Worm (Caenorhabditis elegans) whole organism, late embryonic: ENCODE measurements around the gene R12C12.6.

Experiments used
- C38D4.7 ChIP-seq: fragments of 200-800 bp; sonication (Bioruptor generic); optimal IDR thresholded peaks from 2 replicates; lab custom pipeline; 2018; ENCODE audit warnings: mild to moderate bottlenecking, missing genetic modification characterization, moderate library complexity, missing compliant biosample characterization
- F13H6.1 ChIP-seq: sonication (generic microtip); optimal IDR thresholded peaks from 2 replicates; lab custom pipeline; 2016; ENCODE audit warnings: missing genetic modification characterization, missing compliant biosample characterization
- K02D7.2 ChIP-seq: sonication (generic microtip); optimal IDR thresholded peaks from 2 replicates; lab custom pipeline; 2017; ENCODE audit warnings: mild to moderate bottlenecking, missing genetic modification characterization, missing compliant biosample characterization
- K09A11.1 ChIP-seq: sonication (generic microtip); optimal IDR thresholded peaks from 2 replicates; lab custom pipeline; 2017; ENCODE audit warnings: antibody characterized with exemption, mild to moderate bottlenecking, missing genetic modification characterization, missing compliant biosample characterization; ENCODE audit not compliant: insufficient read depth
- ama-1 ChIP-seq: fragments of 150-350 bp; optimal IDR thresholded peaks from 2 replicates; lab custom pipeline; 2014
- ceh-18 ChIP-seq: sonication (generic microtip); optimal IDR thresholded peaks from 2 replicates; lab custom pipeline; 2016; ENCODE audit warnings: missing genetic modification characterization, missing compliant biosample characterization
- ceh-19 ChIP-seq: fragments of 200-800 bp; sonication (Bioruptor generic); optimal IDR thresholded peaks from 2 replicates; lab custom pipeline; 2018; ENCODE audit warnings: mild to moderate bottlenecking, missing genetic modification characterization, missing compliant biosample characterization
- ceh-2 ChIP-seq: sonication (generic microtip); optimal IDR thresholded peaks from 2 replicates; lab custom pipeline; 2016; ENCODE audit warnings: missing genotype, missing genetic modification characterization, missing compliant biosample characterization
- ceh-22 ChIP-seq: sonication (generic microtip); optimal IDR thresholded peaks from 2 replicates; lab custom pipeline; 2017; ENCODE audit warnings: missing biosample characterization, missing genetic modification characterization
- ceh-30 ChIP-seq: fragments of 150-350 bp; optimal IDR thresholded peaks from 2 replicates; lab custom pipeline; 2014; ENCODE audit warnings: missing biosample characterization, missing genetic modification characterization
- ceh-31 ChIP-seq: sonication (generic microtip); optimal IDR thresholded peaks from 2 replicates; lab custom pipeline; 2016; ENCODE audit warnings: missing genetic modification characterization, missing compliant biosample characterization
- ceh-45 ChIP-seq: fragments of 200-800 bp; sonication (Bioruptor generic); IDR thresholded peaks from 2 replicates; pipeline ENCODE4 v1.3.6; 2022; ENCODE audit warnings: missing genetic modification reagents, missing genetic modification characterization, missing compliant biosample characterization
- ceh-9 ChIP-seq: sonication (generic microtip); optimal IDR thresholded peaks from 2 replicates; lab custom pipeline; 2016; ENCODE audit warnings: mild to moderate bottlenecking, missing genetic modification characterization, inconsistent platforms, missing compliant biosample characterization
- dmd-4 ChIP-seq: sonication (generic microtip); optimal IDR thresholded peaks from 2 replicates; lab custom pipeline; 2016; ENCODE audit warnings: borderline replicate concordance, missing genetic modification characterization, missing compliant biosample characterization
- dve-1 ChIP-seq: sonication (generic microtip); optimal IDR thresholded peaks from 2 replicates; lab custom pipeline; 2017; ENCODE audit warnings: antibody characterized with exemption, mild to moderate bottlenecking, missing genetic modification characterization, missing compliant biosample characterization
- elt-2 ChIP-seq: sonication (generic microtip); optimal IDR thresholded peaks from 2 replicates; lab custom pipeline; 2016; ENCODE audit warnings: missing genetic modification reagents, missing genetic modification characterization, missing compliant biosample characterization
- fax-1 ChIP-seq: sonication (generic microtip); optimal IDR thresholded peaks from 2 replicates; lab custom pipeline; 2016; ENCODE audit warnings: missing genotype, missing genetic modification characterization, missing compliant biosample characterization
- fkh-6 ChIP-seq: sonication (generic microtip); optimal IDR thresholded peaks from 2 replicates; lab custom pipeline; 2016; ENCODE audit warnings: missing genetic modification characterization, missing compliant biosample characterization
- gmeb-2 ChIP-seq: sonication (generic microtip); optimal IDR thresholded peaks from 2 replicates; lab custom pipeline; 2016; ENCODE audit warnings: missing genetic modification characterization, inconsistent platforms, missing compliant biosample characterization
- hlh-15 ChIP-seq: sonication (generic microtip); optimal IDR thresholded peaks from 2 replicates; lab custom pipeline; 2016; ENCODE audit warnings: missing genetic modification characterization, missing compliant biosample characterization
- hlh-30 ChIP-seq: sonication (generic microtip); optimal IDR thresholded peaks from 2 replicates; lab custom pipeline; 2017; ENCODE audit warnings: antibody characterized with exemption, missing genetic modification characterization, missing compliant biosample characterization; ENCODE audit not compliant: insufficient read depth
- lin-11 ChIP-seq: fragments of 200-800 bp; sonication (Bioruptor generic); optimal IDR thresholded peaks from 2 replicates; lab custom pipeline; 2018; ENCODE audit warnings: mild to moderate bottlenecking, missing genetic modification characterization, missing compliant biosample characterization
- madf-2 ChIP-seq: sonication (generic microtip); optimal IDR thresholded peaks from 2 replicates; lab custom pipeline; 2017; ENCODE audit warnings: missing genetic modification characterization, missing compliant biosample characterization
- nfya-1 ChIP-seq: sonication (generic microtip); optimal IDR thresholded peaks from 2 replicates; lab custom pipeline; 2017; ENCODE audit warnings: missing genetic modification characterization, mild to moderate bottlenecking, missing compliant biosample characterization, antibody characterized with exemption, moderate library complexity
- nhr-232 ChIP-seq: sonication (generic microtip); optimal IDR thresholded peaks from 2 replicates; lab custom pipeline; 2016; ENCODE audit warnings: missing genetic modification characterization, missing compliant biosample characterization
- npax-4 ChIP-seq: sonication (generic microtip); optimal IDR thresholded peaks from 2 replicates; lab custom pipeline; 2016; ENCODE audit warnings: missing genetic modification characterization, missing compliant biosample characterization
- odd-2 ChIP-seq: sonication (generic microtip); optimal IDR thresholded peaks from 2 replicates; lab custom pipeline; 2017; ENCODE audit warnings: antibody characterized with exemption, mild to moderate bottlenecking, missing genetic modification characterization, missing compliant biosample characterization
- pag-3 ChIP-seq: sonication (generic microtip); optimal IDR thresholded peaks from 2 replicates; lab custom pipeline; 2016; ENCODE audit warnings: missing compliant biosample characterization, missing genetic modification characterization, borderline replicate concordance
- pha-2 ChIP-seq: sonication (generic microtip); optimal IDR thresholded peaks from 2 replicates; lab custom pipeline; 2017; ENCODE audit warnings: mild to moderate bottlenecking, missing genetic modification characterization, missing compliant biosample characterization
- pqm-1 ChIP-seq: sonication (generic microtip); optimal IDR thresholded peaks from 2 replicates; lab custom pipeline; 2016; ENCODE audit warnings: missing genetic modification characterization, missing compliant biosample characterization
- pros-1 ChIP-seq: fragments of 150-350 bp; optimal IDR thresholded peaks from 2 replicates; lab custom pipeline; 2014; ENCODE audit warnings: missing biosample characterization, missing genetic modification reagents, missing genetic modification characterization
- ref-2 ChIP-seq: sonication (generic microtip); optimal IDR thresholded peaks from 2 replicates; lab custom pipeline; 2016; ENCODE audit warnings: missing genetic modification characterization, missing compliant biosample characterization
- rnt-1 ChIP-seq: sonication (generic microtip); optimal IDR thresholded peaks from 2 replicates; lab custom pipeline; 2016; ENCODE audit warnings: missing genetic modification characterization, missing compliant biosample characterization
- sox-2 ChIP-seq: fragments of 200-800 bp; sonication (Bioruptor generic); IDR thresholded peaks from 2 replicates; pipeline ENCODE4 v1.3.6; 2022; ENCODE audit warnings: missing genetic modification reagents, missing genetic modification characterization, missing compliant biosample characterization
- tbx-2 ChIP-seq: sonication (generic microtip); optimal IDR thresholded peaks from 2 replicates; lab custom pipeline; 2016; ENCODE audit warnings: missing genetic modification characterization, missing compliant biosample characterization
- tbx-7 ChIP-seq: sonication (generic microtip); optimal IDR thresholded peaks from 2 replicates; lab custom pipeline; 2016; ENCODE audit warnings: missing genotype, missing genetic modification characterization, missing compliant biosample characterization
- ttx-3 ChIP-seq: sonication (generic microtip); optimal IDR thresholded peaks from 2 replicates; lab custom pipeline; 2016; ENCODE audit warnings: missing genetic modification reagents, missing genetic modification characterization, missing compliant biosample characterization
- ztf-16 ChIP-seq: sonication (generic microtip); optimal IDR thresholded peaks from 2 replicates; lab custom pipeline; 2017; ENCODE audit warnings: missing genetic modification characterization, missing compliant biosample characterization

Gene R12C12.6

ce11 chrII:6061495-6061894 lies 13.8 kb upstream of the R12C12.6 start (continued):
- TF ChIP-seq ceh-31 (tag; lab: Kevin White, UChicago) = peak; percentile 92
- TF ChIP-seq, all 69 proteins: peak for 24

- TF ChIP-seq ceh-19 (GFP tag; lab: Kevin White, UChicago) (no peak), pqm-1 (no peak), tbx-7 (no peak), elt-2 (tag; lab: Kevin White, UChicago) (peak; percentile 37)
Observed at ce11 chrII:6055927-6056326, 8.3 kb upstream of the R12C12.6 start, which contains the start of gene R12C12.7. Gene R12C12.7, minus strand, starts transcription at chrII:6055985.

- TF ChIP-seq K02D7.2 (no peak), ceh-45 (GFP tag; lab: Robert Waterston, UW) (no peak), sox-2 (no peak), ref-2 (tag; lab: Kevin White, UChicago) (no peak), pros-1 (no peak), odd-2 (tag; lab: Kevin White, UChicago) (no peak), pag-3 (tag; lab: Kevin White, UChicago) (no peak), tbx-2 (tag; lab: Kevin White, UChicago) (no peak), pha-2 (no peak), dmd-4 (tag; lab: Kevin White, UChicago) (no peak), ceh-31 (tag; lab: Kevin White, UChicago) (no peak), ceh-22 (tag; lab: Kevin White, UChicago) (no peak), gmeb-2 (no peak), hlh-30 (tag; lab: Kevin White, UChicago) (no peak), ceh-30 (tag; lab: Kevin White, UChicago) (no peak), npax-4 (tag; lab: Kevin White, UChicago) (no peak), rnt-1 (tag; lab: Kevin White, UChicago) (no peak), ceh-18 (tag; lab: Kevin White, UChicago) (no peak), ztf-16 (tag; lab: Kevin White, UChicago) (no peak), dve-1 (tag; lab: Kevin White, UChicago) (no peak)
Observed at ce11 chrII:6050120-6050519, 2.5 kb upstream of the R12C12.6 start, which contains the start of gene gldc-1. Gene gldc-1, plus strand, starts transcription at chrII:6050420.

- no peak for TF ChIP-seq hlh-30 (tag; lab: Kevin White, UChicago)
- no peak for TF ChIP-seq ztf-16 (tag; lab: Kevin White, UChicago)
- TF ChIP-seq ceh-18 (tag; lab: Kevin White, UChicago) = no peak
- TF ChIP-seq fax-1 = no peak
- no peak for TF ChIP-seq madf-2 (tag; lab: Kevin White, UChicago)
- no peak for TF ChIP-seq K09A11.1 (tag; lab: Kevin White, UChicago)
- peak; percentile 78 for TF ChIP-seq elt-2 (tag; lab: Kevin White, UChicago)
Observed at ce11 chrII:6049546-6049945, 1.9 kb upstream of the R12C12.6 start.

- no peak for TF ChIP-seq nhr-232 (tag; lab: Kevin White, UChicago)
- no peak for TF ChIP-seq fkh-6 (tag; lab: Kevin White, UChicago)
- no peak for TF ChIP-seq C38D4.7 (GFP tag; lab: Kevin White, UChicago)
- no peak for TF ChIP-seq fax-1
- peak; percentile 6 for TF ChIP-seq ceh-18 (tag; lab: Kevin White, UChicago)
- no peak for TF ChIP-seq lin-11 (tag; lab: Kevin White, UChicago)
- TF ChIP-seq, all 69 proteins: peak for 1
Observed at ce11 chrII:6046023-6046631, 1.5 kb downstream of the R12C12.6 start.

- TF ChIP-seq ceh-2 (tag; lab: Kevin White, UChicago) (no peak), dmd-4 (tag; lab: Kevin White, UChicago) (no peak), pha-2 (no peak), F13H6.1 (tag; lab: Kevin White, UChicago) (no peak), ceh-9 (no peak), hlh-15 (tag; lab: Kevin White, UChicago) (no peak), ttx-3 (no peak), pqm-1 (no peak), nfya-1 (tag; lab: Kevin White, UChicago) (no peak), ama-1 (lab: Kevin White, UChicago) (no peak), ceh-18 (tag; lab: Kevin White, UChicago) (no peak), odd-2 (tag; lab: Kevin White, UChicago) (no peak)
- TF ChIP-seq, all 69 proteins: peak for 0
Observed at ce11 chrII:6045048-6045447, 2.6 kb downstream of the R12C12.6 start, which contains the start of gene R12C12.5. Gene R12C12.5, minus strand, starts transcription at chrII:6045148.
